Worm (Caenorhabditis elegans) whole organism, L3 larva: ENCODE data around the gene itsn-1.

Experiments
- ceh-28 ChIP-seq: fragments of 150-350 bp; optimal IDR thresholded peaks from 2 replicates; lab custom pipeline; 2014; ENCODE audit warnings: missing biosample characterization, missing genetic modification reagents, missing genetic modification characterization
- ceh-82 ChIP-seq: fragments of 150-350 bp; optimal IDR thresholded peaks from 2 replicates; lab custom pipeline; 2014; ENCODE audit warnings: missing biosample characterization, missing genetic modification characterization
- elt-2 ChIP-seq: sonication (generic microtip); optimal IDR thresholded peaks from 2 replicates; lab custom pipeline; 2016; ENCODE audit warnings: missing genetic modification reagents, mild to moderate bottlenecking, missing genetic modification characterization, missing compliant biosample characterization
- fkh-2 ChIP-seq: fragments of 150-350 bp; optimal IDR thresholded peaks from 2 replicates; lab custom pipeline; 2014; ENCODE audit warnings: missing biosample characterization, missing genetic modification reagents, missing genetic modification characterization
- fos-1 ChIP-seq: fragments of 150-350 bp; optimal IDR thresholded peaks from 2 replicates; lab custom pipeline; 2014; ENCODE audit warnings: missing biosample characterization, missing genetic modification characterization
- jun-1 ChIP-seq: fragments of 150-350 bp; optimal IDR thresholded peaks from 2 replicates; lab custom pipeline; 2014; ENCODE audit warnings: missing biosample characterization, missing genetic modification reagents, missing genetic modification characterization
- lin-39 ChIP-seq: fragments of 150-350 bp; optimal IDR thresholded peaks from 2 replicates; lab custom pipeline; 2018; ENCODE audit warnings: missing biosample characterization, missing genetic modification reagents, missing genetic modification characterization
- lsy-12 ChIP-seq: sonication (generic microtip); optimal IDR thresholded peaks from 2 replicates; lab custom pipeline; 2016; ENCODE audit warnings: mild to moderate bottlenecking, missing genetic modification characterization, missing compliant biosample characterization
- mdl-1 ChIP-seq: fragments of 150-350 bp; optimal IDR thresholded peaks from 2 replicates; lab custom pipeline; 2014; ENCODE audit warnings: missing biosample characterization, missing genetic modification characterization
- mml-1 ChIP-seq: fragments of 150-350 bp; sonication (generic microtip); optimal IDR thresholded peaks from 3 replicates; lab custom pipeline; 2014; ENCODE audit warnings: missing biosample characterization, missing genetic modification characterization
- nfya-1 ChIP-seq: sonication (generic microtip); optimal IDR thresholded peaks from 2 replicates; lab custom pipeline; 2017; ENCODE audit warnings: missing genetic modification characterization, mild to moderate bottlenecking, missing compliant biosample characterization, antibody characterized with exemption, moderate library complexity; ENCODE audit not compliant: insufficient read depth
- nhr-67 ChIP-seq: fragments of 150-350 bp; optimal IDR thresholded peaks from 2 replicates; lab custom pipeline; 2014; ENCODE audit warnings: missing biosample characterization, missing genetic modification characterization
- nhr-76 ChIP-seq: fragments of 150-350 bp; sonication (generic microtip); optimal IDR thresholded peaks from 5 replicates; lab custom pipeline; 2014; ENCODE audit warnings: missing biosample characterization, missing genetic modification characterization
- pha-4 ChIP-seq: fragments of 150-350 bp; optimal IDR thresholded peaks from 2 replicates; lab custom pipeline; 2014; ENCODE audit warnings: missing biosample characterization, missing genetic modification reagents, missing genetic modification characterization
- pqm-1 ChIP-seq: fragments of 150-350 bp; optimal IDR thresholded peaks from 2 replicates; lab custom pipeline; 2017; ENCODE audit warnings: missing biosample characterization, missing genetic modification characterization, inconsistent platforms
- snpc-4 ChIP-seq: fragments of 150-350 bp; optimal IDR thresholded peaks from 2 replicates; lab custom pipeline; 2014; ENCODE audit warnings: missing biosample characterization, missing genetic modification characterization
- unc-62 ChIP-seq: fragments of 150-350 bp; sonication (generic microtip); optimal IDR thresholded peaks from 4 replicates; lab custom pipeline; 2014; ENCODE audit warnings: missing biosample characterization, missing genetic modification reagents, missing genetic modification characterization
- ztf-11 ChIP-seq: fragments of 150-350 bp; optimal IDR thresholded peaks from 2 replicates; lab custom pipeline; 2014; ENCODE audit warnings: missing biosample characterization, missing genetic modification characterization
- ztf-4 ChIP-seq: fragments of 150-350 bp; optimal IDR thresholded peaks from 2 replicates; lab custom pipeline; 2014; ENCODE audit warnings: missing biosample characterization, missing genetic modification characterization

The itsn-1 gene

DNA sequence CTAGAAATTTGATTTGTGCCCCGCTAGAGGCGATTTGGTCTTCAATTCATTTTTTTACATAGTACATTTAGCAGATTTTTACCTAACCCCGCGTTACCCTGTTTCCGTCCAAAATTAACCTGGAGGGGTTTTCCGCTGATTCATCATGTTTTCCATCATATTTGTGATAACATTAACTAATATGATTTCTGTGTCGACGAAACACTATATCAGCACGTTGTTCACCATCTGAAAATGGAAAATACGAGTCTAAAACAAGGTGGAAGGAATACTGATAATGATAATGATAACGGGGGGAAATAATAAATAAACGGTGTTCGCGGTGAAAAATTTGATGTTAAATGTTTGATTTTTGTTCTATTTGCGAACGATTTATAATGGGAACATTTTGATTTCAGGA is 52.2 kb downstream of the itsn-1 start:
- TF ChIP-seq mdl-1 (tag; lab: Kevin White, UChicago), result no peak
- TF ChIP-seq fos-1 (tag; lab: Kevin White, UChicago), result no peak
- no peak for TF ChIP-seq mml-1 (tag; lab: Kevin White, UChicago)
- TF ChIP-seq pqm-1 (tag; lab: Kevin White, UChicago), result peak; percentile 98
- TF ChIP-seq pha-4 (tag; lab: Kevin White, UChicago), result peak; percentile 80
- TF ChIP-seq jun-1, result peak; percentile 74
- TF ChIP-seq ceh-28 (tag; lab: Kevin White, UChicago), result no peak
- TF ChIP-seq nfya-1 (tag; lab: Kevin White, UChicago), result no peak
- TF ChIP-seq lin-39 (tag; lab: Kevin White, UChicago), result no peak
- TF ChIP-seq elt-2, result peak; percentile 99
- TF ChIP-seq, all 47 proteins: peak for 4

DNA sequence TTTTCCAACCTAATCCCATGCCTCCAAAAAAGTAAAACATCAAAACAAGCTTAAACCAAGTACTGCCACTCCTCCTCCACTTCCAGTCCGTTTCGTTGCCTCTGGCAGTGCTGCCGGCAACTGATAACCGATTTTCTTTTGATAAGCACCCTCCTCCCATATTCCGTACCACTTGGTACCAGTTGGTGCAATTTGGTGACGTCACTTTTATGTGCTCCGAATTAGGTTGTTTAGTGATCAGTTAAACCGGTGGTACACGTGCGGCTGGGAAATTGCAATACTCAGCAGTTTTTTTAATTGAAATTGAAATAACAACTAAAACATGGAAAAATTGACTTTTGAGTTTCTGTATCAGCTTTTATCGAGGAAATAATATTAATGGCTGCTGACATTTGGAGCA is 54.6 kb downstream of the itsn-1 start:
- TF ChIP-seq elt-2 (peak; percentile 98), lsy-12 (peak; percentile 36), fos-1 (tag; lab: Kevin White, UChicago) (peak; percentile 24), pha-4 (tag; lab: Kevin White, UChicago) (peak; percentile 11), ceh-28 (tag; lab: Kevin White, UChicago) (peak; percentile 19), ceh-82 (tag; lab: Kevin White, UChicago) (no peak), ztf-11 (tag; lab: Kevin White, UChicago) (no peak), pqm-1 (tag; lab: Kevin White, UChicago) (peak; percentile 94)

DNA sequence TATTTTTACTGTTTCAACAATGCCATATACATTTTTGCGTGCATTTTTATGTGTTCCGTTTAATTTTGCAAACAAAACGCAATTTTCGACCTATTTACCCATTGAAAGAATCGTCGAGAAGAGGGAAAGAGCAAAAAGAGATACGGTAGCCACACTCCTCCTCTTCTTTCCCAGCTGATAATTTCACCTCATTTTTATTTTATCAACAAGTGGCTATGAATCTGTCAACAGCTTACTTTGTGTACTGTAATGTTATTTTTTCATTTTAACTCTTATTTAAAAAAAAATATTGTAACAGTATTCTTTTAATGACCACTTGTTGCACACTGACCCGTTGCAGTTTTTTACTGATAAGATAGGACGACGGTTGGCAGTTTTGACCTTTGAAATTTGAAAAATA is 55.5 kb downstream of the itsn-1 start:
- TF ChIP-seq nhr-67 (tag; lab: Kevin White, UChicago) (no peak), unc-62 (GFP tag; lab: Kevin White, UChicago) (no peak), elt-2 (peak; percentile 45), fkh-2 (tag; lab: Kevin White, UChicago) (no peak), lin-39 (tag; lab: Kevin White, UChicago) (no peak), nhr-76 (no peak), ztf-4 (tag; lab: Kevin White, UChicago) (no peak), pha-4 (tag; lab: Kevin White, UChicago) (peak; percentile 33), snpc-4 (no peak)
